Worm (Caenorhabditis elegans): ENCODE results near the gene chil-18.

DNA sequence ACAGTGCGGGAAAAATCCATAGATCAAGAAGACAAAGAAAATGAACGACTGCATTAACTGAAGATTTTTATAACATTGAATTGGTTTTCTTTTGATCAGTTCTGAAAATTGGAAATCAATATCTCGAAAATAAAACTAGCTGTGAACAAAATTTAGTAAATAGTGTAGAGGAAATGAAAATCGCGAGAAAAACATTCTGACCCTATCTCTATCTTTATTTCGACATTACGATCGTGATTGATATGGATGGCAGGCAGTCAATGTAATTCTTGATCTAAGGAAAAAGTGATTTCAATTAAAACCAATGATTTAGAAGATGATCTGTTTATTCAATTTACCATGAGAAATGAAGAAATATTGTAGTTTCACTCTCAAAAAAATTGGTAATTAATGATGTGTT is 12.1 kb upstream of the chil-18 start, which contains the start of gene kin-16:
- TF ChIP-seq ztf-4 (tag; optimal IDR thresholded peaks at IDR 0.05) (no peak), nhr-12 (tag; optimal IDR thresholded peaks at IDR 0.05) (no peak)
